Fruit fly (Drosophila melanogaster): ENCODE data around the gene CG8032.

The CG8032 gene

DNA sequence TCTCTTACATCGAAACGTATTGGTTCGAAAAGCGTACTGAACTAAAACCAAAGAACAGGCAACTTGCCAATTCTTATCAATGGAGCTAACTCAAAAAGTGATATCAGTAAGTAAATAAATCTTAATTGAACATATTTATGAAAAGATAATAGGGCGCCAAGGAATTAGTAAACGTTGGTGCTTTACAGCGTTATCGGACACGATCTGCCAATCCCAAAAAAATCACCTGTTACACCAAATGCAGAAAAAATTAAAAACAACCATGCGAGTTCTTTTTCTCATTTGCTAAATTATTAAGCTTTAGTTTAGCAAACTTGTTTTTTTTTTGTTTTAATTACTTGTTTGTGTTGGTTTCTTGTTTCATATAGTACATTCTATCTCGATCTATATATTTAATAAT is 9.2 kb upstream of the CG8032 start, which contains the start of gene CG42489:
TSS of gene CG42489 (minus strand) at position 101 of the 400 bp plus-strand sequence.
- TF ChIP-seq NFAT (GFP tag; IDR thresholded peaks at IDR 0.05) (no peak), grn (GFP tag; optimal IDR thresholded peaks at IDR 0.05) (peak; percentile 8), stc (GFP tag; IDR thresholded peaks at IDR 0.05) (no peak), CG32772 (GFP tag; IDR thresholded peaks at IDR 0.05) (no peak), ttk (GFP tag; IDR thresholded peaks at IDR 0.05) (no peak), CG34376 (GFP tag; optimal IDR thresholded peaks at IDR 0.05) (peak; percentile 6), knrl (GFP tag; IDR thresholded peaks at IDR 0.05; ENCODE audit: partially characterized antibody) (no peak), exex (tag; optimal IDR thresholded peaks at IDR 0.05) (peak; percentile 64), trh (GFP tag; optimal IDR thresholded peaks at IDR 0.05) (no peak), HmgZ (tag; optimal IDR thresholded peaks at IDR 0.05) (peak; percentile 8)

DNA sequence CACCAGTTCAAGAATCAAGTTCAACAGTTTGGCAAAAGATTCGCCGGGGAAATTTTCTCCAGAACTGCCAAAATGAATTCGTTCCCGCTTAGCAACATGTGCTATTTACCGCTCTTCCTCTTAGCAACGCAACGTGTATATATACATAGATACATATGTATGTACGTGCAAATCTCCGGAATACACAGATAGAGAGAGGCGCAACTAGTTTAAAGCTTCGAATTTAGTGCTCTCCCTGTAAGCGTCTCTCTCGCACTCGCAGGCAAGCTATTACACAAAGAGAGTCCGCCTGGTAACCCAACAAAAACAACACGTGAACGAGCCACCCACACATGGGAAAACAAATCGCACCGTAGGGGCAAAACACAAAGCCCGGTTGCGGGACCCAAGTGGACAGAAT is 5.2 kb upstream of the CG8032 start:
- TF ChIP-seq Sox100B (GFP tag; optimal IDR thresholded peaks at IDR 0.05) (no peak), CG16813 (GFP tag; IDR thresholded peaks at IDR 0.05; ENCODE audit: partially characterized antibody) (0 out of 3 replicates have a peak, but pooled peaks have one; percentile 7), ci (GFP tag; IDR thresholded peaks at IDR 0.05) (peak; percentile 30; the same call in 1 of the 3 replicates), Aef1 (GFP tag; IDR thresholded peaks at IDR 0.05) (0 out of 3 replicates have a peak, but pooled peaks have one; percentile 15), scrt (GFP tag; optimal IDR thresholded peaks at IDR 0.05) (peak; percentile 91), CG34224 (GFP tag; IDR thresholded peaks at IDR 0.05; ENCODE audit: partially characterized antibody) (peak; percentile 22; the same call in 1 of the 3 replicates), Bgb (GFP tag; IDR thresholded peaks at IDR 0.05; ENCODE audit: partially characterized antibody) (no peak), Lhr (GFP tag; optimal IDR thresholded peaks at IDR 0.05) (no peak), Rx (GFP tag; IDR thresholded peaks at IDR 0.05) (no peak), CG10321 (GFP tag; IDR thresholded peaks at IDR 0.05) (peak; percentile 13; the same call in 1 of the 2 replicates), cas (GFP tag; IDR thresholded peaks at IDR 0.05) (no peak), Rfx (GFP tag; IDR thresholded peaks at IDR 0.05) (peak; percentile 4; the same call in 1 of the 2 replicates), CG32767 (GFP tag; IDR thresholded peaks at IDR 0.05) (0 out of 2 replicates have a peak, but pooled peaks have one; percentile 11), chm (GFP tag; IDR thresholded peaks at IDR 0.05) (no peak), CG13287 (GFP tag; IDR thresholded peaks at IDR 0.05; ENCODE audit: partially characterized antibody) (peak; percentile 22; the same call in 1 of the 2 replicates), schlank (tag; optimal IDR thresholded peaks at IDR 0.05) (no peak), vvl (GFP tag; IDR thresholded peaks at IDR 0.05) (0 out of 2 replicates have a peak, but pooled peaks have one; percentile 12), sr (GFP tag; IDR thresholded peaks at IDR 0.05) (0 out of 3 replicates have a peak, but pooled peaks have one; percentile 33), lmd (GFP tag; IDR thresholded peaks at IDR 0.05) (no peak), Trl (optimal IDR thresholded peaks at IDR 0.05) (peak; percentile 71 to 80), Trl (GFP tag; optimal IDR thresholded peaks at IDR 0.05) (no peak), CG34376 (GFP tag; optimal IDR thresholded peaks at IDR 0.05) (no peak), bowl (GFP tag; IDR thresholded peaks at IDR 0.05) (peak; percentile 16; the same call in 1 of the 2 replicates), kah (GFP tag; optimal IDR thresholded peaks at IDR 0.05) (no peak), ssp (GFP tag; IDR thresholded peaks at IDR 0.05) (no peak), CG10979 (tag; optimal IDR thresholded peaks at IDR 0.05) (no peak), CG1832 (GFP tag; optimal IDR thresholded peaks at IDR 0.05) (peak; percentile 10), Usf (GFP tag; optimal IDR thresholded peaks at IDR 0.05) (no peak), Optix (GFP tag; IDR thresholded peaks at IDR 0.05) (no peak), sug (tag; optimal IDR thresholded peaks at IDR 0.05) (peak; percentile 25), CG14710 (tag; optimal IDR thresholded peaks at IDR 0.05) (no peak), CG12769 (tag; optimal IDR thresholded peaks at IDR 0.05) (peak; percentile 76), HHEX (GFP tag; optimal IDR thresholded peaks at IDR 0.05) (no peak), CG4360 (GFP tag; IDR thresholded peaks at IDR 0.05) (0 out of 2 replicates have a peak, but pooled peaks have one; percentile 43), chinmo (GFP tag; IDR thresholded peaks at IDR 0.05; ENCODE audit: partially characterized antibody) (0 out of 4 replicates have a peak, but pooled peaks have one; percentile 27), CG1603 (tag; optimal IDR thresholded peaks at IDR 0.05) (no peak), sna (GFP tag; IDR thresholded peaks at IDR 0.05; ENCODE audit: partially characterized antibody) (no peak), Dbx (GFP tag; IDR thresholded peaks at IDR 0.05) (no peak), CG17802 (tag; optimal IDR thresholded peaks at IDR 0.05) (no peak), CG17612 (GFP tag; IDR thresholded peaks at IDR 0.05) (no peak)
